Fruit fly (Drosophila melanogaster) whole organism, embryonic: ENCODE results near the gene me31B.
A peak's percentile ranks its signal among the peaks of the same experiment; 100 is the strongest.

ENCODE experiments used
- C15 ChIP-seq: fragments of 200-800 bp; sonication (Bioruptor generic); IDR thresholded peaks from 3 replicates; pipeline ENCODE4 v1.3.6; 2022; ENCODE audit warnings: missing biosample characterization, missing genetic modification characterization
- CG12155 ChIP-seq: fragments of 200-800 bp; sonication (Bioruptor generic); optimal IDR thresholded peaks from 3 replicates; lab custom pipeline; 2016; ENCODE audit warnings: missing biosample characterization, missing genetic modification characterization
- CG12219 ChIP-seq: fragments of 200-800 bp; sonication (Bioruptor generic); optimal IDR thresholded peaks from 3 replicates; lab custom pipeline; 2018; ENCODE audit warnings: missing biosample characterization, mild to moderate bottlenecking, missing genetic modification characterization
- CG13624 ChIP-seq: fragments of 200-800 bp; sonication (Bioruptor generic); optimal IDR thresholded peaks from 2 replicates; lab custom pipeline; 2016; ENCODE audit warnings: missing biosample characterization, missing genetic modification characterization
- CG13894 ChIP-seq: fragments of 200-800 bp; sonication (Bioruptor generic); optimal IDR thresholded peaks from 3 replicates; lab custom pipeline; 2018; ENCODE audit warnings: missing biosample characterization, mild to moderate bottlenecking, missing genetic modification characterization, moderate library complexity
- CG17361 ChIP-seq: fragments of 200-800 bp; sonication (Bioruptor generic); IDR thresholded peaks from 3 replicates; pipeline ENCODE4 v1.3.6; 2022; ENCODE audit warnings: missing biosample characterization, missing genetic modification characterization
- CG17612 ChIP-seq: fragments of 200-800 bp; sonication (Bioruptor generic); IDR thresholded peaks from 2 replicates; pipeline ENCODE4 v1.3.6; 2022; ENCODE audit warnings: missing biosample characterization, missing genetic modification characterization
- CG32767 ChIP-seq: fragments of 200-800 bp; sonication (Bioruptor generic); IDR thresholded peaks from 2 replicates; pipeline ENCODE4 v1.3.6; 2022; ENCODE audit warnings: missing biosample characterization, missing genetic modification characterization
- CG3726 ChIP-seq: fragments of 200-800 bp; sonication (Bioruptor generic); IDR thresholded peaks from 3 replicates; pipeline ENCODE4, ENCODE4 v1.3.6; 2022; ENCODE audit warnings: missing biosample characterization, missing genetic modification characterization
- CG5180 ChIP-seq: fragments of 200-800 bp; sonication (Bioruptor generic); optimal IDR thresholded peaks from 3 replicates; lab custom pipeline; 2017; ENCODE audit warnings: missing biosample characterization, missing genetic modification characterization, mild to moderate bottlenecking, moderate library complexity, missing genetic modification reagents
- CG5953 ChIP-seq: fragments of 200-800 bp; sonication (Bioruptor generic); IDR thresholded peaks from 2 replicates; pipeline ENCODE4 v1.3.6; 2022; ENCODE audit warnings: missing biosample characterization, missing genetic modification characterization
- CG7786 ChIP-seq: fragments of 200-800 bp; sonication (Bioruptor generic); optimal IDR thresholded peaks from 2 replicates; lab custom pipeline; 2016; ENCODE audit warnings: missing biosample characterization, missing genetic modification characterization
- Dbx ChIP-seq: fragments of 200-800 bp; sonication (Bioruptor generic); IDR thresholded peaks from 3 replicates; pipeline ENCODE4 v1.3.6; 2022; ENCODE audit warnings: missing biosample characterization, missing genetic modification characterization
- Dll ChIP-seq: fragments of 200-800 bp; sonication (Bioruptor generic); IDR thresholded peaks from 4 replicates; pipeline ENCODE4 v1.3.6; 2022; ENCODE audit warnings: missing biosample characterization, missing genetic modification characterization; ENCODE audit not compliant: partially characterized antibody
- Dref ChIP-seq: fragments of 200-800 bp; sonication (Bioruptor generic); IDR thresholded peaks from 2 replicates; pipeline ENCODE4 v1.3.6; 2022; ENCODE audit warnings: missing biosample characterization, missing genetic modification characterization
- ERR ChIP-seq: fragments of 200-800 bp; sonication (Bioruptor generic); optimal IDR thresholded peaks from 2 replicates; lab custom pipeline; 2016; ENCODE audit warnings: missing biosample characterization, missing genetic modification characterization
- Gsc ChIP-seq: fragments of 200-800 bp; sonication (Bioruptor generic); IDR thresholded peaks from 2 replicates; pipeline ENCODE4 v1.3.6; 2022; ENCODE audit warnings: missing biosample characterization, missing genetic modification characterization
- HHEX ChIP-seq: fragments of 200-800 bp; sonication (Bioruptor generic); optimal IDR thresholded peaks from 3 replicates; lab custom pipeline; 2017; ENCODE audit warnings: missing biosample characterization, mild to moderate bottlenecking, missing genetic modification characterization, missing genetic modification reagents
- Hand ChIP-seq: fragments of 200-800 bp; sonication (Bioruptor generic); optimal IDR thresholded peaks from 2 replicates; lab custom pipeline; 2017; ENCODE audit warnings: mild to moderate bottlenecking, missing biosample characterization, missing genetic modification reagents, missing genetic modification characterization
- Nf-YB ChIP-seq: fragments of 200-800 bp; sonication (Bioruptor generic); optimal IDR thresholded peaks from 3 replicates; lab custom pipeline; 2019; ENCODE audit warnings: missing biosample characterization, mild to moderate bottlenecking, missing genetic modification characterization, moderate library complexity
- Rfx ChIP-seq: fragments of 200-800 bp; sonication (Bioruptor generic); IDR thresholded peaks from 2 replicates; pipeline ENCODE4 v1.3.6; 2022; ENCODE audit warnings: missing biosample characterization, missing genetic modification characterization
- Stat92E ChIP-seq, 3 experiments: fragments of >200 bp in 2 of 3; fragments of 200-800 bp in 1 of 3; sonication (Bioruptor generic) in 1 of 3; optimal IDR thresholded peaks; 2 replicates each; lab custom pipeline; 2017 to 2019; ENCODE audit warnings: missing biosample characterization in 3 of 3, missing genetic modification characterization in 3 of 3, mild to moderate bottlenecking in 1 of 3, moderate library complexity in 1 of 3
- Taf1 ChIP-seq: fragments of 200-800 bp; sonication (Bioruptor generic); IDR thresholded peaks from 2 replicates; pipeline ENCODE4 v1.3.6; 2022; ENCODE audit warnings: missing biosample characterization, missing genetic modification characterization
- bbx ChIP-seq: fragments of 200-800 bp; sonication (Bioruptor generic); IDR thresholded peaks from 2 replicates; pipeline ENCODE4 v1.3.6; 2022; ENCODE audit warnings: missing biosample characterization, missing genetic modification characterization; ENCODE audit not compliant: partially characterized antibody
- dysf ChIP-seq: fragments of 200-800 bp; sonication (Bioruptor generic); IDR thresholded peaks from 3 replicates; pipeline ENCODE4 v1.3.6; 2022; ENCODE audit warnings: missing biosample characterization, missing genetic modification characterization
- en ChIP-seq: fragments of 200-800 bp; sonication (Bioruptor generic); optimal IDR thresholded peaks from 2 replicates; lab custom pipeline; 2016; ENCODE audit warnings: missing biosample characterization, missing genetic modification characterization
- gcm ChIP-seq: fragments of 200-800 bp; sonication (Bioruptor generic); optimal IDR thresholded peaks from 2 replicates; lab custom pipeline; 2019; ENCODE audit warnings: missing biosample characterization, mild to moderate bottlenecking, missing genetic modification characterization, moderate library complexity
- gsb-n ChIP-seq: fragments of 200-800 bp; sonication (Bioruptor generic); optimal IDR thresholded peaks from 3 replicates; lab custom pipeline; 2018; ENCODE audit warnings: missing biosample characterization, mild to moderate bottlenecking, missing genetic modification characterization
- mirr ChIP-seq: fragments of 200-800 bp; sonication (Bioruptor generic); optimal IDR thresholded peaks from 3 replicates; lab custom pipeline; 2018; ENCODE audit warnings: missing biosample characterization, mild to moderate bottlenecking, missing genetic modification characterization
- nerfin-2 ChIP-seq: fragments of 200-800 bp; sonication (Bioruptor generic); IDR thresholded peaks from 2 replicates; pipeline ENCODE4 v1.3.6; 2022; ENCODE audit warnings: missing biosample characterization, missing genetic modification characterization; ENCODE audit not compliant: partially characterized antibody
- pan ChIP-seq, 4 experiments: fragments of >200 bp in 3 of 4; fragments of 200-800 bp in 1 of 4; sonication (Bioruptor generic) in 1 of 4; optimal IDR thresholded peaks in 3 of 4; IDR thresholded peaks in 1 of 4; 2 replicates each; pipeline versions ENCODE4 v1.3.6 to Lab custom; 2017 to 2022; ENCODE audit warnings: missing biosample characterization in 2 of 4, missing genetic modification characterization in 2 of 4, mixed read lengths in 1 of 4
- ranshi ChIP-seq: fragments of 200-800 bp; sonication (Bioruptor generic); IDR thresholded peaks from 2 replicates; pipeline ENCODE4 v1.3.6; 2022; ENCODE audit warnings: missing biosample characterization, missing genetic modification characterization
- rib ChIP-seq: fragments of 200-800 bp; sonication (Bioruptor generic); IDR thresholded peaks from 2 replicates; pipeline ENCODE4 v1.3.6; 2022; ENCODE audit warnings: missing biosample characterization, missing genetic modification characterization
- run ChIP-seq: fragments of 200-800 bp; sonication (Bioruptor generic); optimal IDR thresholded peaks from 3 replicates; lab custom pipeline; 2018; ENCODE audit warnings: missing biosample characterization, mild to moderate bottlenecking, missing genetic modification characterization
- sima ChIP-seq: fragments of 200-800 bp; sonication (Bioruptor generic); optimal IDR thresholded peaks from 2 replicates; lab custom pipeline; 2016; ENCODE audit warnings: missing biosample characterization, missing genetic modification characterization
- sisA ChIP-seq: fragments of 200-800 bp; sonication (Bioruptor generic); IDR thresholded peaks from 2 replicates; pipeline ENCODE4 v1.3.6; 2022; ENCODE audit warnings: missing biosample characterization, missing genetic modification characterization
- ssp ChIP-seq: fragments of 200-800 bp; sonication (Bioruptor generic); IDR thresholded peaks from 2 replicates; pipeline ENCODE4 v1.3.6; 2022; ENCODE audit warnings: missing biosample characterization, missing genetic modification characterization
- tap ChIP-seq: fragments of 200-800 bp; optimal IDR thresholded peaks from 3 replicates; lab custom pipeline; 2019; ENCODE audit warnings: missing biosample characterization, mild to moderate bottlenecking, missing genetic modification characterization, moderate library complexity
- tll ChIP-seq, 2 experiments: fragments of 200-800 bp in 1 of 2; fragments of >200 bp in 1 of 2; sonication (Bioruptor generic) in 1 of 2; optimal IDR thresholded peaks; 2 replicates each; lab custom pipeline; 2017 to 2019; ENCODE audit warnings: missing biosample characterization in 2 of 2, missing genetic modification characterization in 2 of 2, mild to moderate bottlenecking in 1 of 2, moderate library complexity in 1 of 2
- toy ChIP-seq: fragments of 200-800 bp; sonication (Bioruptor generic); IDR thresholded peaks from 2 replicates; pipeline ENCODE4 v1.3.6; 2022; ENCODE audit warnings: missing biosample characterization, missing genetic modification characterization
- unc-4 ChIP-seq: fragments of 200-800 bp; sonication (Bioruptor generic); IDR thresholded peaks from 2 replicates; pipeline ENCODE4 v1.3.6; 2022; ENCODE audit warnings: missing biosample characterization, missing genetic modification characterization; ENCODE audit not compliant: partially characterized antibody
- usp ChIP-seq: fragments of >200 bp; optimal IDR thresholded peaks from 2 replicates; lab custom pipeline; 2017; ENCODE audit warnings: missing biosample characterization, missing genetic modification characterization
- wor ChIP-seq: fragments of 200-800 bp; sonication (Bioruptor generic); IDR thresholded peaks from 2 replicates; pipeline ENCODE4 v1.3.6; 2022; ENCODE audit warnings: missing biosample characterization, missing genetic modification characterization

me31B gene

DNA sequence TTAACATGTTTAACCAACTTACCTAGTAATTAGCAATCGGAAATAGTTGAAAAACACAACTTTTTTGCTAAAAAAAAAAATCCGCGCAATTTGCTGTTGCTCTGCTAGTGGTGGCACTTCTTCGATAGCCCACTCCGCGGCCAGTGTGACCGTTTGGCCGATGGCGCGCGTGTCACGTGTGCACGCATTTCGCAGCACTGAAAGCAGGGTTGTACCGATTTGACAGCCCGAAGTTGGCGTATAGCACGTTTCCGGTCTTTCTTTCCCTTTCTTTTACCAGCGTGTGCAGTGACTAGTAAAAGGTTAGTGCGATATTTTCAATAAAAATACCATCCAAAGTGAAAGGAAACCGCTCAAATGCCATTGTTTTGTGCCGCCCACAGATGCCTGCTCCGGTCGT lies 38.3 kb upstream of the me31B start, which contains the start of the genes Ripalpha and RpL7 (continued):
- peak; percentile 94 for TF ChIP-seq bbx (GFP tag; lab: Robert Waterston, UW)
- TF ChIP-seq usp (GFP tag; lab: Kevin White, UChicago): no peak
- no peak for TF ChIP-seq Gsc (GFP tag; lab: Robert Waterston, UW)
- peak; percentile 84 for TF ChIP-seq Nf-YB (GFP tag; lab: Kevin White, UChicago)
- TF ChIP-seq CG5953 (GFP tag; lab: Robert Waterston, UW): peak; percentile 97
- TF ChIP-seq gcm (GFP tag; lab: Kevin White, UChicago): peak; percentile 92
- TF ChIP-seq HHEX: peak; percentile 99
- TF ChIP-seq CG32767 (GFP tag; lab: Robert Waterston, UW): peak; percentile 77
- peak; percentile 96 for TF ChIP-seq CG12155 (GFP tag; lab: Kevin White, UChicago)
- peak in 1 of 2 experiments; percentile 72 for TF ChIP-seq tll (GFP tag; optimal IDR thresholded peaks at IDR 0.05; lab: Kevin White, UChicago)
- TF ChIP-seq dysf (GFP tag; lab: Robert Waterston, UW): peak; percentile 96
- no peak for TF ChIP-seq pan (optimal IDR thresholded peaks at IDR 0.05; lab: Kevin White, UChicago)
- peak in 1 of 2 experiments; percentile 96 for TF ChIP-seq pan (GFP tag; optimal IDR thresholded peaks at IDR 0.05 in 1 of 2, IDR thresholded peaks at IDR 0.05 in 1 of 2)
- TF ChIP-seq ERR (GFP tag; lab: Kevin White, UChicago): peak; percentile 97
- TF ChIP-seq sisA (GFP tag; lab: Robert Waterston, UW): peak; percentile 88
- TF ChIP-seq C15: peak; percentile 95
- TF ChIP-seq sima: peak; percentile 96
- TF ChIP-seq CG17612 (GFP tag; lab: Robert Waterston, UW): peak; percentile 94
- TF ChIP-seq unc-4 (GFP tag; lab: Robert Waterston, UW): peak; percentile 90
- peak; percentile 89 for TF ChIP-seq CG5180 (GFP tag; lab: Kevin White, UChicago)
- TF ChIP-seq gsb-n (tag; lab: Kevin White, UChicago): peak; percentile 96
- TF ChIP-seq Dref (GFP tag; lab: Robert Waterston, UW): peak; percentile 98
- TF ChIP-seq CG13894 (tag; lab: Kevin White, UChicago): peak; percentile 97
- TF ChIP-seq tap: peak; percentile 84
- TF ChIP-seq Taf1 (GFP tag; lab: Robert Waterston, UW): peak; percentile 80; the same call in 1 of the 2 replicates
- TF ChIP-seq toy: no peak; the same call in 1 of the 2 replicates
- peak; percentile 93 for TF ChIP-seq Hand (GFP tag; lab: Kevin White, UChicago)
- TF ChIP-seq Stat92E (GFP tag; optimal IDR thresholded peaks at IDR 0.05; lab: Kevin White, UChicago): peak in 1 of 3 experiments; percentile 58
- TF ChIP-seq wor (GFP tag; lab: Robert Waterston, UW): peak; percentile 77
- TF ChIP-seq CG12219 (GFP tag; lab: Kevin White, UChicago): peak; percentile 95
- TF ChIP-seq Dll (GFP tag; lab: Robert Waterston, UW): peak; percentile 83
- TF ChIP-seq nerfin-2 (GFP tag; lab: Robert Waterston, UW): peak; percentile 79
- peak; percentile 98 for TF ChIP-seq en (GFP tag; lab: Kevin White, UChicago)
- TF ChIP-seq CG17361 (GFP tag; lab: Robert Waterston, UW): peak; percentile 94
- TF ChIP-seq Dbx (GFP tag; lab: Robert Waterston, UW): peak; percentile 99
- peak; percentile 88 for TF ChIP-seq ssp
- peak; percentile 97 for TF ChIP-seq ranshi (GFP tag; lab: Robert Waterston, UW)
- peak; percentile 99 for TF ChIP-seq mirr (GFP tag; lab: Kevin White, UChicago)
- TF ChIP-seq CG7786 (GFP tag; lab: Kevin White, UChicago): peak; percentile 98
- peak; percentile 99 for TF ChIP-seq Rfx (GFP tag; lab: Robert Waterston, UW)
- TF ChIP-seq CG3726 (GFP tag; lab: Robert Waterston, UW): peak; percentile 92
- peak; percentile 99 for TF ChIP-seq CG13624
- peak; percentile 98 for TF ChIP-seq rib (GFP tag; lab: Robert Waterston, UW)
- no peak for TF ChIP-seq run (tag; lab: Kevin White, UChicago)
